Fruit fly (Drosophila melanogaster): Measurements from ENCODE around the gene Argl.
A peak's percentile ranks its signal among the peaks of the same experiment; 100 is the strongest.

dm6 chr2L:8955597-8956335 lies 13.9 kb upstream of the Argl start:
- TF ChIP-seq CG14711 (tag; optimal IDR thresholded peaks at IDR 0.05) (no peak), Mnt (GFP tag; optimal IDR thresholded peaks at IDR 0.05) (peak; percentile 66), CG7101 (tag; optimal IDR thresholded peaks at IDR 0.05) (no peak), toe (GFP tag; optimal IDR thresholded peaks at IDR 0.05) (no peak), pad (GFP tag; optimal IDR thresholded peaks at IDR 0.05) (no peak), CG1620 (GFP tag; optimal IDR thresholded peaks at IDR 0.05) (no peak)
